Fruit fly (Drosophila melanogaster) S2 (cell line): ENCODE measurements around the gene Pk34A.

Experiments used
- CG8478 ChIP-seq: fragments of >200 bp; optimal IDR thresholded peaks from 2 replicates; lab custom pipeline; 2018
- CTCF ChIP-seq, 2 experiments: fragments of >200 bp; optimal IDR thresholded peaks; 2 replicates each; lab custom pipeline; 2018

Pk34A gene

DNA sequence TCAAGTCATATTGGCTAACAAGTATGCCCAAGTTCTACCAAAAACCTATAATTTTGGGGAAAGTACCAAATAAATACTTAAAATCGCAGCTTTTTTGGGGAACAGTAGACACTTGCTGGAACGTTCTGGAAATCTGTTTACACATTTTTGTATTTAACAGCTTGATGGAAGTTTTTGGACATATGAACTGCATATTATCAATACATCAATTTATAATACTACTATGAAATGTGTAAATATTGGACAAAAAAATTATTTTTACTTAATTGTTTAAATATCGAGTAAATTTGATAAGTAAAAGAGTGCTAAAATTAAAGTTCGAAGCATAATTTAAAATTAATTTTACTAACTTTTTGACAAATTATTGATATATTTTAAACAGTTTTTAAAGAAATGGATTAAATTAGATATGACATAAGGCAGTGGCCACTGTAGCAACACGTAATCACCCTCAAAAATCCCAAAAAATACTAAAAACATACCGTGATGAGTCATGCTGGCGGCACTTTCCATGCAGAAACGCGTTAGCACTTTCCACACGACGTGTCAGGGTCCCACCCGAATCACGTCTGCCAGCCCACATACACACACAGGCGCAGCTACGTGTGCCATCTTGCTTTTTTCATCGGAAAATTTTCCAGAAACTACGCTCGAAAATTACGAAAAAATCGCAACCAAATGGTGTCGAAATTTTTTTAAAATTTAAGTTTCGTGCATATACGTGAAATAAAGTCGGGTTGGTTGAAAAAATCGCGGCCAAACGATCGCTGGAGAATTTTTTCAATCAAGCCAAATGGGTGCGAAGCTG, 6.6 kb downstream of the Pk34A start, which contains the start of gene Sirt1:
Gene Sirt1 (plus strand): TSS at position 571 of the 808 bp plus-strand sequence.
- TF ChIP-seq CG8478 (lab: Kevin White, UChicago) (no peak), CTCF (optimal IDR thresholded peaks at IDR 0.05; lab: Kevin White, UChicago) (no peak)

DNA sequence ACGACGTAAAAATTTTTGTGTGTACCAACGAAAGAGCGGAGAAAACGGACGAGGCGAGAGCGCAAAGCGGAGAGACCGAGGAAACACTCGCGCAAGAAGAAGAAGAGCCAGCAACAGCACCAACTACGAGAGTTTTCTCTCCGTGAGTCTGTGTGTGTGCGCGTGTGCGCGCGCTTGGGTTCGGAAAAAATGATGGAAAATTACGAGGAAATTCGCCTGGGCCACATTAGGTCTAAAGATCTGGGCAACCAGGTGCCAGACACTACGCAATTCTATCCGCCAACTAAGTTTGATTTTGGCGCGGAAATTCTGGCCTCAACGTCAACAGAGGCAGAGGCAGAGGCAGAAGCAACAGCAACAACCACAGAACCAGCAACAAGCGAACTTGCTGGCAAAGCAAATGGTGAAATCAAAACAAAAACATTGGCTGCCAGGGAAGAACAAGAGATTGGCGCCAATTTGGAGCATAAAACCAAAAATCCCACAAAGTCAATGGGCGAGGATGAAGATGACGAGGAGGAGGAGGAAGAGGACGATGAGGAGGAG, 7.3 kb downstream of the Pk34A start, which contains the start of gene DnaJ-H:
Gene DnaJ-H (minus strand): TSS at position 271 of the 546 bp plus-strand sequence.
- TF ChIP-seq CG8478 (lab: Kevin White, UChicago) (no peak), CTCF (optimal IDR thresholded peaks at IDR 0.05; lab: Kevin White, UChicago) (no peak)

DNA sequence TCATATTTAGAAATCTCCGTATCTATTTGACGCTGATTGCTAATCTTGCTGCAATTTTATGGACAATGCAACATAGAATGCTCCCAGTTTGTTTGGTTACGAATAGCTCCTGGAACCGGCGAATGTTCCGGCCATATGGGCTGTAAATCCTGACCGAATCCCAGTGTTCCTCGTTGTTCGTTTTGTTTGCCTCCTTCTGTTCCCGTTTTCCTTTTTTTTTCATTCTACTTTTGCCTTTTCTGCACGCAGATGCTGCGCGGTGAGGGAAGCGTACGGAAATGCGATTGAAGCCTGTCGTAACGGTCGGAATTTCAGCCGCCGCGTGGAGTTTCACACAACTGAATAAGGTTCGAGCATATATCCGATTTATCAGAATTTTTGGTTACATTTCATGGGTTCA, 17.5 kb downstream of the Pk34A start, which contains the start of gene CG43925:
Gene CG43925 (plus strand): TSS at position 301 of the 400 bp plus-strand sequence.
- no peak for TF ChIP-seq CTCF (optimal IDR thresholded peaks at IDR 0.05; lab: Kevin White, UChicago)
- no peak for TF ChIP-seq CG8478 (lab: Kevin White, UChicago)

DNA sequence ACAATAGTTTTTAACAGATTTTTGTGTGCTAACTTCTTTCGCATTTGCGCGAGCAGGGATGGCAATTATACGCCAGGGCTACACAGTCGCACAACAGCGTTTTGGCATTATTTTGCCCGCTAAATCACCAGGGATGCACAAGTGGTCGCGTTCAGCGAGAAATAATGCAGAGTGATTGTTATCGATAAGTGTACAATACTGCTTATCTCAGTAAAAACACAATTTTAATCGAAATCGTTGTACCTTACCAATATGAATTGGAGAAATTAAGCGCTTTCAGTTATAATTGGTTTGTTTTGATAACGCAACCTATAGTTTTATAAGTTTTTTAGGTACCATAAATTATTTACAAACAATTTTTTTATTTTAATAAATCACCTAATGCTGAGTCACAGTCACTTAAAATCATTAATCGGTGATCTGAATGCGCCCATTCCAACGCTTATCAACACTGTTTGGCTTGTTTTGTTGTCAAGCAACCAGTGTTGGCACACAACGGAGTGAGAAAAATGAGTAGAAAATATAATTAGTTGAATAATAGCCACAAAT, 18.2 kb downstream of the Pk34A start, which contains the start of the genes Sfmbt and CG5439:
Gene Sfmbt (minus strand): TSS at position 85 of the 549 bp plus-strand sequence.
Gene CG5439 (plus strand): TSS at position 450 of the 549 bp plus-strand sequence.
- TF ChIP-seq CG8478 (lab: Kevin White, UChicago) (no peak), CTCF (optimal IDR thresholded peaks at IDR 0.05; lab: Kevin White, UChicago) (peak in 1 of 2 experiments; percentile 9)

DNA sequence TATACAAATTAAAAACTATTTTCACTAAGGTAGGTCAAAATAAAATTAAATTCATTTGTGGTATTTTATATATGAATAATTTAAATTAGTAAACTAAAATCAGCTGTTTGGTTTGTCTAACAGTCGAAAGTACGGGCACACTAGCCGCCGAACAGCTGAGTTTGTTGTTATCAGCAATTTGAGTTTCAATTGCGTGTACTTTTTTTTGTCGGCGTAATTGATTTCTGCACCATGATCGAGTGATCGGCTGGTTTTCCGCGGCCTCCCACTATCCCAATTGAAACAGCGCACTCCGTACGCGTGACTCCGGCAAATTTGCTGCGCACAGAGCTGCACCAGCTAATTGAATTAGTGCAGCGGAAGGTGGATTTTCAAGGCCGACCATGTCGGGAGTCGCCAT, 20.5 kb downstream of the Pk34A start, which contains the start of gene Alg7:
Gene Alg7 (plus strand): TSS at position 153 of the 400 bp plus-strand sequence.
- no peak for TF ChIP-seq CG8478 (lab: Kevin White, UChicago)
- no peak for TF ChIP-seq CTCF (optimal IDR thresholded peaks at IDR 0.05; lab: Kevin White, UChicago)

DNA sequence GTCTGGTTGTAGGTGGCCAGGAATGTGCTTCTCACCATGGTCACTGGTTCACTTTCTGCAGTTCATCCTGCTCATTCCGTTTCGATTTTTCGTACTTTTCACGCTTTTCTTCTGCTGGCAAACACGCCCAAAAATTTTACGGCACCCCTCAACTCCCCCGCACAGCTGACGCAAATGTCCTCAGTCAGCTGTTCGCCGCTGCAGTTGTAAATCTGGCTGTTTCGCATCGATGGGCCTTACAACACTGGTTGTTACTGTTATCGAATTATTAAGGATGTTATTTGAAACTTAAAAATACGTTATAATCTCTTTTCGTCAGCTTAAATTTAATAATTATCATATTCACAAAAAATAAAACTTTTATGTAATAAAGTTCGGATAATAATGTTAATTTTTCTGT, 23.8 kb downstream of the Pk34A start, which contains the start of gene Mgat3:
Gene Mgat3 (minus strand): TSS at position 182 of the 400 bp plus-strand sequence.
- TF ChIP-seq CG8478 (lab: Kevin White, UChicago) = no peak
- TF ChIP-seq CTCF (optimal IDR thresholded peaks at IDR 0.05; lab: Kevin White, UChicago) = no peak

DNA sequence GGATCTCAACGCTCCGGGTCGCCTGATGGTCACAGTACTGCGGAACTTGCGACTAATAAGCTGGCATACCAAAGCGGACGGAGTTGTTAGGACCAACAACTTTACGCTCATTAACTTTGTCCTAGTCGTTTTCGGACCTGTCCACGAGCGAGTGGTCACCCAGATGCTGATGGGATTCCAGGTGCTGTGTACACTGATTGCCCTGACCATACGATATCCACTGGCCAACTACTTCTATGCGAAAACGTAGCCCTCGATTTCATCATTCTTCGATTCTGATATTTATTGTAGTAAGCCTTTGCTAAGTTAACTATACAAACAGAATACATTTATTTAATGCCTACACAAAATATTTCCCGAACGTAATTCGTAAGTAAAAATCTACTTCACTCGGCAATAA, 24.5 kb downstream of the Pk34A start, which contains the start of gene Rsph1:
Gene Rsph1 (plus strand): TSS at position 301 of the 400 bp plus-strand sequence.
- no peak for TF ChIP-seq CG8478 (lab: Kevin White, UChicago)
- TF ChIP-seq CTCF (optimal IDR thresholded peaks at IDR 0.05; lab: Kevin White, UChicago) = no peak

DNA sequence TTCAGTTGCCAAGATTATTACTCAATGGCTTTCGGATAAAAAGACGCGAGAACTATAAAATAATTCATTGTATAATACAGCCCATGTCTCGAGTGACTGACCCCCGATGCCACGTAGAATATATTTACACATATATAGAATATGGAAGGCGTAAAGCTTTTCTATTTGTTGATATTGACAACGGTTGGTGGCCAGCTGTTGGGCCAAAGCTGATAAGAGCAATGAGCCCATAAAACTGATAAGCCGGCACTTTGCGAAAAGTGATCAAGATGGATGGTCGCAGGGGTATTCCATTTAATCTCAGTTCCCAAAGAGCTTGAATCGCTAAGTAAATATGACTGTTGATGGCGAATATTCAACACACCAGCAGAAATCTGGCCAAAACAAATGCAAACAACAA, 31.9 kb downstream of the Pk34A start:
- no peak for TF ChIP-seq CTCF (optimal IDR thresholded peaks at IDR 0.05; lab: Kevin White, UChicago)
- TF ChIP-seq CG8478 (lab: Kevin White, UChicago) = no peak

DNA sequence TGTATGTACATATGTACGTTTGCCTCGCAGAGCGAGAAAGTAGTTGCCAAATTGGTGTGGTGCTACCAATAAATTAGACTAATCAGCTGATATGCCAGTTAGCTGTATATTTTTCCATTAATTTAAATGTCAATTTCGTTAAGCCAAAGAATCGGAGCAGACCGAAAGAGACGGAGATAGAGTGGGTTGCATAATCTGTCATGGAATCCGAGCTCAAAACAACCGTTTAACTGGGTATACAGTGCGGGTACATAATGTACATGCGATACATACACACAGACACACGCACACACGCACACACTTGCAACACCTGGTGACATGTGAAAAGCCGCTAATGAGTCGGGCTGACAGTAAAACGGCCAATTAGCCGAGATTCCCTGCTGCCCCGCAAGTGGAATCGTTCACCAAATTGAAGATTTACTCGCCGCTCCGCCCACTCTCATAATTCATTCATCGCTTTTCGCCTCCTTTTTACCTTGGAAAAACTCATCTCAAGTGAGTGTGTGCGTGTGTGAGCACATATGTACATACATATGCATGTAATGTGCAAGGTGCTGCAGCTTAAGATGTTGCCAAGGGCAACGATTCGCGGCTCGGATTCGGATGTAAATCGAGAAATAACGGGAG, 32.6 kb downstream of the Pk34A start:
- no peak for TF ChIP-seq CTCF (optimal IDR thresholded peaks at IDR 0.05; lab: Kevin White, UChicago)
- no peak for TF ChIP-seq CG8478 (lab: Kevin White, UChicago)

DNA sequence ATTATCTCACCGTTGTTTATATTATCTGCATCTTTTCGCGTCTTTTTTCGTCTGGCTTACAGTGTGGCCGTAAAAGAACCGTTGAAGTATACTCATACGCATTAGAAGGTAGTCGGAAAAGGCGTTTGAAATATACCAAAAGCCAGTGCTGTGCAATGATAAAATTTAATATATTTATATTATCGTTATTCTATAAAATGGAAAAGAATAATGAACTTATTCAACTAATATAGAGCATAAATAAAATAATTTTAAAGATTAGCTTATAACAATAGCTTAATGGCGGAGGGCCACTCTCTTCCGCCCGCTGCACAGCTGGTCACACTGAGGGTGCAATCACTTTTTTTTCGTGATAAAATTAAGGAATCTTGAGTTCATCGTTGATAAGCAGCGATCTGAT, 33.3 kb downstream of the Pk34A start, which contains the start of the genes CG16974 and Edem2:
Gene CG16974 (minus strand): TSS at position 86 of the 400 bp plus-strand sequence.
Gene Edem2 (plus strand): TSS at position 308 of the 400 bp plus-strand sequence.
- TF ChIP-seq CTCF (optimal IDR thresholded peaks at IDR 0.05; lab: Kevin White, UChicago) (no peak), CG8478 (lab: Kevin White, UChicago) (no peak)

DNA sequence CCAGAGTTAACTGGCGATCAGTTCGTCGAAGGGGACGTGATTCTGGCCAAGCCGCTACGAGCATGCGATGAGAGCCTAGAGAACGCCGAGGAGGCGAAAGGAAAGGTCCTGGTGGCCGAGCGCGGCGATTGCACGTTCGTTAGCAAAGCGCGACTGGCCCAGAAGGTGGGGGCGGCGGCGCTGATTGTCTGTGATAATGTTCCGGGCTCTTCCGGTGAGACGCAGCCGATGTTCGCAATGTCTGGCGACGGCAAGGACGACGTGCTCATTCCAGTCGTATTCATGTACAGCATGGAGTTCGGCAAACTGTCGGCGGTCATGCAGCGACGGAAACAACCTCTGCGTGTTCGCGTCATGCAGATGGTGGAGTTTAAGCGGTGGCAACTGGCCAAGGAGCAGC, 37.2 kb downstream of the Pk34A start:
- TF ChIP-seq CG8478 (lab: Kevin White, UChicago) (no peak), CTCF (optimal IDR thresholded peaks at IDR 0.05; lab: Kevin White, UChicago) (no peak)

DNA sequence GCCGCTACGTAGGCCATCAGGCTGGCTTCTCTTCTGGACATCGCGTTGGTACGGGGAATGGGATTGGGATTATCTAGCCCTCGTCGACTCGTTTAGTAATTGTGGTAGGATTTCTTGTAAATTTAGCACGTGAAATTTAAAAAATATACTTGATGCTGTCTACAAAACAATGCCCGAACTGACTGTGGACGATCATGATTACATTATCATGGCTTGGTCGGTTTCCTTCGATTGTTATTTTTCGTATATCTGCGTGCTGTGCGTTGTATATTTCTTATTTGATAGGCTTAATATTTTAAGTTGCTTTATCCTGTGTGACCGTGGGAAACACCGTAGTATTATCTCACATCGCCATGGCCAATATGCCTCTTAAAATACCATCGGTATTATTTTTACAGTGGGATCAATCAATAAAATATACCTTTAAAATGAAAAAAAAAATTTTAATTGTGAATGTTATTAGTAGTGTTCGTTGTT, 44.4 kb downstream of the Pk34A start, which contains the start of gene CG16972:
Gene CG16972 (minus strand): TSS at position 336 of the 477 bp plus-strand sequence.
- TF ChIP-seq CTCF (optimal IDR thresholded peaks at IDR 0.05; lab: Kevin White, UChicago) (no peak), CG8478 (lab: Kevin White, UChicago) (no peak)

DNA sequence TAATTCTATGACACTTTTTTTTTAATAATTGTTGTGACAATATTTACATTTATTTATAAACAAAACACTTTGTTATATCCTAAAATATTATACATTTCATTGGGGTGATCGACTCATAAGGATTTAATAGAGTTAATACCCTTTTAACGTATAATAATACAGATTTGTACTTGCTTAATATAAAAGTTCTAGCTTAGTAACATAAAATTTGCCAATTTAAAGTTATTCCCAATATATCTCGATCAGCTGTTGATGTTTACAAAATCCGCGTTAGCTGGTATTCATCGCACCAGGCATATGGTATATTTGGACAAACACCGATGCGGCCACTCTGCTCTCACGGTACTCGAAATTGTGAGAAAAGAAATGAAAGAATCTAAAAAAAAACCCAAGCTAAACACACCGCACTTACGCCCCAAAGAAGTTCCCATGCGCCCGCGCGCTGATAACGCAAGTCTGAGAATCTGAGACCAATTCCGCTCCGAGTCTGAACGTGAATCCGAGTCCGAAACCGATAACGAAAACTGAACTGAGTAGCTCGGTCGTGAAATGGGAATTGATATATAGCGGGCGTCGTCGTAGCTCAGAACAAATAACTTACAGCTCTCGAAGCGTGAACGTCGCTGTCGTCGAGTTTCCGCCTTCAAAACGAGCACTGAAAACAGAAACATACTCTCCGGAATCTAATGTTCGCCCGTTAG, 45.0 kb downstream of the Pk34A start, which contains the start of gene Pect:
Gene Pect (plus strand): TSS at position 326 of the 701 bp plus-strand sequence.
- TF ChIP-seq CG8478 (lab: Kevin White, UChicago) (no peak), CTCF (optimal IDR thresholded peaks at IDR 0.05; lab: Kevin White, UChicago) (no peak)
